Fruit fly (Drosophila melanogaster): ENCODE data around the gene CG13894.

Gene CG13894

DNA sequence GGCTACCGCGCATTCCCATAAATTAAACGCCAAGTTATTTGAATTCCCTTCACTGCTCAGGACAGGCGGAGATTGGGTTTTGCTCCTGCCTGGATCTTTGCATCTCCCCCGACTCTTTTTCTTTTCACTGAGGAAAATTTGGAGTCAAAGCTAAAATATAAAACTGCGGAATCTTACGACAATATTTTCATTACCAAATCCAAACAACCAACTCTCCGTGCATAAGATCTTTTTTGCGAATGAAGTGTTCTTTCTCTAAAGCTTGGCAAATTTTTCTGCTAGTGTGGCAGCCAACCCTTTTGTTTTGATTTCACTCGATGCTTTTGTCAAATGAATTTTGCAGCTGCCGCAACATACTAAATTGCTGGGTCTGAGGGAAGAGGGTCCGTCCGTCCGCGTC, 28.9 kb upstream of the CG13894 start:
- no peak for TF ChIP-seq psq (optimal IDR thresholded peaks at IDR 0.05)
- no peak for TF ChIP-seq pan (optimal IDR thresholded peaks at IDR 0.05)
- TF ChIP-seq Dll (optimal IDR thresholded peaks at IDR 0.05): no peak
- TF ChIP-seq EcR (GFP tag; optimal IDR thresholded peaks at IDR 0.05): no peak
- no peak for TF ChIP-seq CG8478 (optimal IDR thresholded peaks at IDR 0.05)
- no peak for TF ChIP-seq usp (GFP tag; optimal IDR thresholded peaks at IDR 0.05)

- TF ChIP-seq Dll (optimal IDR thresholded peaks at IDR 0.05) (no peak), CG8478 (optimal IDR thresholded peaks at IDR 0.05) (no peak), EcR (GFP tag; optimal IDR thresholded peaks at IDR 0.05) (no peak), pan (optimal IDR thresholded peaks at IDR 0.05) (no peak), usp (GFP tag; optimal IDR thresholded peaks at IDR 0.05) (no peak), psq (optimal IDR thresholded peaks at IDR 0.05) (no peak)
Observed at dm6 chr3L:727190-727589, 28.2 kb upstream of the CG13894 start.

DNA sequence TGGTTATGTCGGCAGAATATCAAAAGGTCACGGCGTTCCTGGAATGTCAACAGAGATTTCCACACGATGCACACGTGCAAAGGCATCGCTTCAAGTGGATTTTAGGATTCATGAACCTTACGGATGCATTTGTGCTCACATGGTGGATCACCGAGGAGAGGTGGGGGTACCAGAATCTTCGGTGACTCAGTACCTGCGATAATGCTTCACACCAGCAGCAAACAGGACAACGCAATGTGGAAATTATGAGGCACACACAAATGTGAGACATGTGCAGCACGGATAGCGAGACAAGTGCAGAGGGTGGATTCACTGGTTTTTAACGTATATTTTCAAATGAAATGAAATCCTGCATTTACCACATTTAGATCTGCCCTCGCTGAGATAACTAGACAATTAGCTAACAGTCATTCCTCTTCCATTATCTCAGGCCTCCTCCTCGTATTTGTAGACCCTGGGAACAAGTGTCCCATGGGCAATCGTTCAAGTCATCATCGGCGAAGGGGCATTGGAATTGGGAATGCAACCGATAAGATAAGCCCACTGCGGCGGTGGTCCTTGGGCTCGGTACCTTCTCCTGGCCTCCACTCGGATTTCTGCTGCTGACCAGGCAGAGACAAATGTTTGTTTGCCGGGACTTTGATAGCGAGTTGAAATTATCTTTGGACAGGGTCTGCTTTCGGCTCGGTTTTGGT, 27.7 kb upstream of the CG13894 start:
- TF ChIP-seq CG8478 (optimal IDR thresholded peaks at IDR 0.05) (no peak), Dll (optimal IDR thresholded peaks at IDR 0.05) (no peak), pan (optimal IDR thresholded peaks at IDR 0.05) (no peak), EcR (GFP tag; optimal IDR thresholded peaks at IDR 0.05) (no peak), usp (GFP tag; optimal IDR thresholded peaks at IDR 0.05) (no peak), psq (optimal IDR thresholded peaks at IDR 0.05) (no peak)

DNA sequence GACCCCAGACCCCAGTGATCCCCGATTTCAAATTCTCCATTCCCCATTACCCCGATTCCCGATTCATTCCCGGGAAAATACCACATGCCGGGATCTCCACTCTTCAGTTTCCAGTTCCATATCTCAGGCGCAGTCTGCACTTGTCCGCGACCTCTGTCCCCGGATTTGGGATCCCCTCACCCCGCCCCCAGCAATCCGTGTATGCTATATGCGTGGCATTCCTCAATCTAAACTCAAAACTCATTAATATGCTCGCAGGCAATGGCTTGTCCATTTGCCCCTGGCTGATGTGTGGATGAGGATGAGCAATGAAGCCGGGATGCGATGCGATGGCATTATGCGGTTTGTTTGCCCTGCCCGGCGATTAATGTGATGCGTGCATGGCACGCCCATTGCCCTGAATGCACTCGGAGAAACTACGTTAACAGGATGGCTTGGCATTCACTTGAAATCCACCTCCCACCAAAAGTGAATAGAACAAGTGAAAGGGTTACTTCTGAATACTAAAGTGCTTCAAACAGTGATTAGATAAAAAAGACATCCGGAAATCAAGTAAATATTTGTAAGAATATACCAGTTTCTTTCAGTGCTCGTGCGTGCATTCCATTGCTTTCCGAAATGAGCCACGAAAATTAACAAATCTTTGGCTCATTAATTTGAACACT, 26.7 kb upstream of the CG13894 start:
- TF ChIP-seq EcR (GFP tag; optimal IDR thresholded peaks at IDR 0.05) (no peak), CG8478 (optimal IDR thresholded peaks at IDR 0.05) (no peak), Dll (optimal IDR thresholded peaks at IDR 0.05) (no peak), pan (optimal IDR thresholded peaks at IDR 0.05) (no peak), usp (GFP tag; optimal IDR thresholded peaks at IDR 0.05) (no peak), psq (optimal IDR thresholded peaks at IDR 0.05) (no peak)

dm6 chr3L:724518-725341, 25.8 kb upstream of the CG13894 start:
- TF ChIP-seq EcR (GFP tag; optimal IDR thresholded peaks at IDR 0.05): no peak
- TF ChIP-seq CG8478 (optimal IDR thresholded peaks at IDR 0.05): no peak
- no peak for TF ChIP-seq Dll (optimal IDR thresholded peaks at IDR 0.05)
- TF ChIP-seq usp (GFP tag; optimal IDR thresholded peaks at IDR 0.05): no peak
- TF ChIP-seq psq (optimal IDR thresholded peaks at IDR 0.05): no peak
- TF ChIP-seq pan (optimal IDR thresholded peaks at IDR 0.05): no peak

dm6 chr3L:723654-724461, 24.9 kb upstream of the CG13894 start:
- TF ChIP-seq psq (optimal IDR thresholded peaks at IDR 0.05) (no peak), CG8478 (optimal IDR thresholded peaks at IDR 0.05) (no peak), Dll (optimal IDR thresholded peaks at IDR 0.05) (no peak), pan (optimal IDR thresholded peaks at IDR 0.05) (no peak), EcR (GFP tag; optimal IDR thresholded peaks at IDR 0.05) (no peak), usp (GFP tag; optimal IDR thresholded peaks at IDR 0.05) (no peak)

dm6 chr3L:722386-722785, 23.4 kb upstream of the CG13894 start:
- TF ChIP-seq psq (optimal IDR thresholded peaks at IDR 0.05) (no peak), EcR (GFP tag; optimal IDR thresholded peaks at IDR 0.05) (no peak), CG8478 (optimal IDR thresholded peaks at IDR 0.05) (no peak), pan (optimal IDR thresholded peaks at IDR 0.05) (no peak), usp (GFP tag; optimal IDR thresholded peaks at IDR 0.05) (no peak), Dll (optimal IDR thresholded peaks at IDR 0.05) (no peak)

DNA sequence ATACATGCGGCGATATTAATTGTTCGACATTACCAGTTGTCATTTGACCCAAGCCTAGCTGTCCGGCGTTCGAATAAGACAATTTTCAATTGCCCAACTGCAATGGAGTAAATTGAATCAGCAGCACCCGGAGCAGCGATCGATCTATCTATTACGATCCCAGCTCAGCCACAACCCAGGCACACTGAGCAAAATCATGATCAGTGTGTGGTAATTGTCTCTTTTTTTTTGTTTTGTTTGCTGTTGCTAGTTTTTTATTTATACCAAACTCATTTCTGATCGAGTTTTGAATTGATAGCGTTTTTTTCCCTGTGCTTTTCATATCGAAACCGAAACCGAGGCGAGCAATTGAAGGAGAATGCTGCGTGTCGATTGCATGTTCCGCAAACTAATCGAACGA, 22.9 kb upstream of the CG13894 start:
- TF ChIP-seq pan (optimal IDR thresholded peaks at IDR 0.05) (no peak), Dll (optimal IDR thresholded peaks at IDR 0.05) (no peak), EcR (GFP tag; optimal IDR thresholded peaks at IDR 0.05) (no peak), psq (optimal IDR thresholded peaks at IDR 0.05) (no peak), CG8478 (optimal IDR thresholded peaks at IDR 0.05) (no peak), usp (GFP tag; optimal IDR thresholded peaks at IDR 0.05) (no peak)

dm6 chr3L:721026-721425, 22.1 kb upstream of the CG13894 start:
- TF ChIP-seq CG8478 (optimal IDR thresholded peaks at IDR 0.05): no peak
- no peak for TF ChIP-seq usp (GFP tag; optimal IDR thresholded peaks at IDR 0.05)
- TF ChIP-seq psq (optimal IDR thresholded peaks at IDR 0.05): no peak
- TF ChIP-seq Dll (optimal IDR thresholded peaks at IDR 0.05): no peak
- no peak for TF ChIP-seq pan (optimal IDR thresholded peaks at IDR 0.05)
- no peak for TF ChIP-seq EcR (GFP tag; optimal IDR thresholded peaks at IDR 0.05)

DNA sequence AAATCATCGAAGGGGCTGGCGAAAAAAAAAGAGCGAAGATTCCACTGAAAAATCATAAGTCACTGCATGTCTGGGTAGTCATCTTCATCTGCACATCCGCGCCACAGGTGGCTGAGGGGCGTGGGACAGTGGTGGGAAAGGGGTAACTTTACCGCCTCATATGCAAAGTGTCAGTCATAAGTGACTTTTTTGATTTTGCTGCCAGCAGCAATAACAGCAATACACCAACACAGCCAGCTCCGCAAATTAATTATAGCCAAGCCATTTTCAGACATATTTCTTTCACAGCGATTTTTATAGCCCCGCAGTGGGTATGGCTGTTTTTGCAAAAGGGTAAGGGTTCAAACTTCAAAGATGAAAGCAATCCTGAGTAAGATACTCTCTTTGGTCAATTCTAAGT, 19.4 kb upstream of the CG13894 start:
- TF ChIP-seq psq (optimal IDR thresholded peaks at IDR 0.05) (no peak), CG8478 (optimal IDR thresholded peaks at IDR 0.05) (no peak), Dll (optimal IDR thresholded peaks at IDR 0.05) (no peak), pan (optimal IDR thresholded peaks at IDR 0.05) (no peak), usp (GFP tag; optimal IDR thresholded peaks at IDR 0.05) (no peak), EcR (GFP tag; optimal IDR thresholded peaks at IDR 0.05) (no peak)

DNA sequence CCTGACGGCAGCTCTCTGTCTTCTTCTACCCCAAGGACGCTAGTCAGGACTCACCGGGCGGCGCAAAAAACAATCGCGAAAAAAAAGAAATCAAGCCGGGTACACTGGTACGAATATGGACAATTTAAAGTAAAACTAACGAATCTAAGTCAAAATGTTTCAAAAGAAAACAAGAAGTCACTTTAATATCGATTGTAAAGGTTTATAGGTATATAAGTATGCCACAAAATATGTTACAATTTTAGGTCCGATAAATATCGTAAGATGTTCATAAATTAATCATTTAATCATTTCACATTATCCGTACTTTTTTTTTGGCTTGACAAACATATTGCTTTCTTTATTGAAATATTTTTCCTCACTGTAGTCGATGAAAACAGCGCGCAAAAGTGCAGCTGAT, 17.1 kb upstream of the CG13894 start:
- no peak for TF ChIP-seq usp (GFP tag; optimal IDR thresholded peaks at IDR 0.05)
- TF ChIP-seq Dll (optimal IDR thresholded peaks at IDR 0.05): no peak
- TF ChIP-seq pan (optimal IDR thresholded peaks at IDR 0.05): no peak
- no peak for TF ChIP-seq psq (optimal IDR thresholded peaks at IDR 0.05)
- TF ChIP-seq CG8478 (optimal IDR thresholded peaks at IDR 0.05): no peak
- TF ChIP-seq EcR (GFP tag; optimal IDR thresholded peaks at IDR 0.05): no peak
